Fruit fly (Drosophila melanogaster): ENCODE measurements around the gene CG11313.

The CG11313 gene

DNA sequence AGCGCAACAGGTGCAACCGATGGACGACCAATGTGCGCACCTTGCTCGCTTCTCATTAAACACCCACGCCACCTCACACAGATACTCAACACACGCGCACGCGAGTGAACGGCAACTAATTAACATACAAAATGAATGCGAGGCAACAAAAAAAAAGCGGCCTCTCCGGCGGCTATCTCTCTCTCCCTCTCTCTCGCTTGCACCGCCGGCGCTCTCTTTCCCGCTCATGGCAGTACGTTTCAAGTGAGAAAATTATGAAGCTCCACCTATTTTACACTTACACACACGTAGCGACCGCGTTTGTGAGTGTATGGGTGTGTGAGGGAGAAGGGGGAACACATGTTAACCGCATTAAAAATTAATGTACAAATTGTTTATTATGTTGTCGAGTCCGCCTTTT, 33.2 kb upstream of the CG11313 start (continued):
- TF ChIP-seq Stat92E (GFP tag; optimal IDR thresholded peaks at IDR 0.05) (peak in 1 of 3 experiments; percentile 6), sna (GFP tag; IDR thresholded peaks at IDR 0.05; ENCODE audit: partially characterized antibody) (0 out of 2 replicates have a peak, but pooled peaks have one; percentile 12), ftz-f1 (GFP tag; optimal IDR thresholded peaks at IDR 0.05) (no peak), pros (GFP tag; optimal IDR thresholded peaks at IDR 0.05) (peak; percentile 38), CG7745 (tag; optimal IDR thresholded peaks at IDR 0.05) (peak; percentile 65), otp (GFP tag; IDR thresholded peaks at IDR 0.05) (peak; percentile 68; the same call in 1 of the 3 replicates), Gsc (GFP tag; IDR thresholded peaks at IDR 0.05) (no peak), Asciz (GFP tag; optimal IDR thresholded peaks at IDR 0.05) (no peak), zf30C (GFP tag; optimal IDR thresholded peaks at IDR 0.05) (no peak), Lim3 (GFP tag; IDR thresholded peaks at IDR 0.05) (no peak), Nf-YB (GFP tag; optimal IDR thresholded peaks at IDR 0.05) (peak; percentile 98), Opbp (GFP tag; IDR thresholded peaks at IDR 0.05; ENCODE audit: partially characterized antibody) (peak; percentile 33; the same call in 1 of the 3 replicates), Deaf1 (tag; optimal IDR thresholded peaks at IDR 0.05) (peak; percentile 44), tll (GFP tag; optimal IDR thresholded peaks at IDR 0.05) (peak in 1 of 2 experiments; percentile 44), Mrtf (GFP tag; IDR thresholded peaks at IDR 0.05) (no peak), seq (GFP tag; IDR thresholded peaks at IDR 0.05) (peak; percentile 27; the same call in 1 of the 2 replicates), CG8478 (optimal IDR thresholded peaks at IDR 0.05) (peak; percentile 86), nmo (GFP tag; optimal IDR thresholded peaks at IDR 0.05) (peak; percentile 42), fd102C (GFP tag; optimal IDR thresholded peaks at IDR 0.05) (no peak), crol (GFP tag; IDR thresholded peaks at IDR 0.05) (peak; percentile 65), sqz (GFP tag; optimal IDR thresholded peaks at IDR 0.05) (peak; percentile 99), Atf3 (GFP tag; optimal IDR thresholded peaks at IDR 0.05) (no peak), kah (GFP tag; optimal IDR thresholded peaks at IDR 0.05) (peak; percentile 37), Ssrp (tag; optimal IDR thresholded peaks at IDR 0.05) (no peak), sr (GFP tag; IDR thresholded peaks at IDR 0.05) (peak; percentile 94), z (GFP tag; IDR thresholded peaks at IDR 0.05) (0 out of 3 replicates have a peak, but pooled peaks have one; percentile 5), abd-A (tag; optimal IDR thresholded peaks at IDR 0.05) (peak; percentile 85), CG10321 (GFP tag; IDR thresholded peaks at IDR 0.05) (peak; percentile 86), fd64A (GFP tag; optimal IDR thresholded peaks at IDR 0.05) (no peak), lilli (GFP tag; optimal IDR thresholded peaks at IDR 0.05) (no peak), CG1832 (GFP tag; optimal IDR thresholded peaks at IDR 0.05) (peak; percentile 92), Nf-YC (tag; optimal IDR thresholded peaks at IDR 0.05) (peak; percentile 97), cg (GFP tag; optimal IDR thresholded peaks at IDR 0.05) (peak; percentile 97), CTCF (GFP tag; optimal IDR thresholded peaks at IDR 0.05) (peak; percentile 46), vnd (GFP tag; IDR thresholded peaks at IDR 0.05; ENCODE audit: partially characterized antibody) (no peak), vvl (GFP tag; IDR thresholded peaks at IDR 0.05) (peak; percentile 95), nau (GFP tag; optimal IDR thresholded peaks at IDR 0.05) (no peak), Dad (GFP tag; optimal IDR thresholded peaks at IDR 0.05) (no peak), CG13287 (GFP tag; IDR thresholded peaks at IDR 0.05; ENCODE audit: partially characterized antibody) (peak; percentile 16; the same call in 1 of the 2 replicates), ci (GFP tag; IDR thresholded peaks at IDR 0.05) (0 out of 3 replicates have a peak, but pooled peaks have one; percentile 32), CkIIα-i1 (GFP tag; IDR thresholded peaks at IDR 0.05) (no peak), CG11456 (GFP tag; IDR thresholded peaks at IDR 0.05) (no peak), Aef1 (GFP tag; IDR thresholded peaks at IDR 0.05) (peak; percentile 50; the same call in 2 of the 3 replicates), sens (GFP tag) (peak; percentile 56), CG15479 (GFP tag; optimal IDR thresholded peaks at IDR 0.05) (peak; percentile 52)

Measured in whole organism, embryonic.